Worm (Caenorhabditis elegans): ENCODE data around the gene btb-20.

ce11 chrII:14480772-14481171 lies 42.5 kb downstream of the btb-20 start:
- TF ChIP-seq ZK546.5 (tag; optimal IDR thresholded peaks at IDR 0.05) = no peak
- TF ChIP-seq lin-11 (tag; optimal IDR thresholded peaks at IDR 0.05) = no peak
- TF ChIP-seq ama-1 (optimal IDR thresholded peaks at IDR 0.05) = no peak

Measured in whole organism, L2 larva.